Worm (Caenorhabditis elegans) whole organism, L2 larva: ENCODE measurements around the gene C30G7.5.

Experiments
- C34F6.9 ChIP-seq: fragments of 150-350 bp; optimal IDR thresholded peaks from 2 replicates; lab custom pipeline; 2014; ENCODE audit warnings: missing biosample characterization, missing genetic modification characterization
- F13H6.1 ChIP-seq: sonication (generic microtip); optimal IDR thresholded peaks from 2 replicates; lab custom pipeline; 2016; ENCODE audit warnings: missing genetic modification characterization, missing compliant biosample characterization
- Y55F3AM.14 ChIP-seq: fragments of 200-800 bp; sonication (Bioruptor generic); optimal IDR thresholded peaks from 2 replicates; lab custom pipeline; 2018; ENCODE audit warnings: mild to moderate bottlenecking, missing genetic modification characterization, missing compliant biosample characterization
- ZK546.5 ChIP-seq: sonication (generic microtip); optimal IDR thresholded peaks from 2 replicates; lab custom pipeline; 2017; ENCODE audit warnings: missing biosample characterization, missing genetic modification characterization
- alr-1 ChIP-seq: fragments of 150-350 bp; optimal IDR thresholded peaks from 2 replicates; lab custom pipeline; 2014; ENCODE audit warnings: missing biosample characterization, missing genetic modification characterization
- aly-2 ChIP-seq: fragments of 150-350 bp; optimal IDR thresholded peaks from 2 replicates; lab custom pipeline; 2014; ENCODE audit warnings: missing biosample characterization, missing genetic modification characterization
- ama-1 ChIP-seq: fragments of 150-350 bp; optimal IDR thresholded peaks from 2 replicates; lab custom pipeline; 2018; ENCODE audit warnings: inconsistent platforms
- blmp-1 ChIP-seq: sonication (generic microtip); optimal IDR thresholded peaks from 2 replicates; lab custom pipeline; 2017; ENCODE audit warnings: missing genetic modification characterization, mild to moderate bottlenecking, missing compliant biosample characterization, antibody characterized with exemption, moderate library complexity; ENCODE audit not compliant: insufficient read depth
- crh-2 ChIP-seq: sonication (generic microtip); optimal IDR thresholded peaks from 2 replicates; lab custom pipeline; 2017; ENCODE audit warnings: missing biosample characterization, missing genetic modification characterization
- egl-27 ChIP-seq: sonication (generic microtip); optimal IDR thresholded peaks from 3 replicates; lab custom pipeline; 2017; ENCODE audit warnings: missing biosample characterization, missing genetic modification reagents, missing genetic modification characterization
- elt-1 ChIP-seq: fragments of 150-350 bp; optimal IDR thresholded peaks from 2 replicates; lab custom pipeline; 2014; ENCODE audit warnings: missing biosample characterization, missing genetic modification characterization
- elt-3 ChIP-seq: sonication (generic microtip); optimal IDR thresholded peaks from 2 replicates; lab custom pipeline; 2017; ENCODE audit warnings: missing biosample characterization, missing genetic modification characterization
- lin-11 ChIP-seq: fragments of 150-350 bp; sonication (generic microtip); optimal IDR thresholded peaks from 2 replicates; lab custom pipeline; 2014; ENCODE audit warnings: missing biosample characterization, missing genetic modification characterization, inconsistent platforms, mixed read lengths
- lin-39 ChIP-seq: fragments of 150-350 bp; optimal IDR thresholded peaks from 2 replicates; lab custom pipeline; 2014; ENCODE audit warnings: missing biosample characterization, missing genetic modification reagents, missing genetic modification characterization
- lsy-2 ChIP-seq, 2 experiments: fragments of 150-350 bp in 1 of 2; sonication (generic microtip) in 1 of 2; optimal IDR thresholded peaks; 2 replicates each; lab custom pipeline; 2014 to 2017; ENCODE audit warnings: missing biosample characterization in 2 of 2, missing genetic modification characterization in 2 of 2
- mbf-1 ChIP-seq: sonication (generic microtip); optimal IDR thresholded peaks from 2 replicates; lab custom pipeline; 2017; ENCODE audit warnings: missing biosample characterization, missing genetic modification characterization
- mdl-1 ChIP-seq, 2 experiments: fragments of 150-350 bp in 1 of 2; sonication (generic microtip) in 1 of 2; optimal IDR thresholded peaks; 2 replicates each; lab custom pipeline; 2017; ENCODE audit warnings: missing biosample characterization in 2 of 2, missing genetic modification characterization in 2 of 2
- nhr-10 ChIP-seq: sonication (generic microtip); optimal IDR thresholded peaks from 2 replicates; lab custom pipeline; 2017; ENCODE audit warnings: missing biosample characterization, missing genetic modification characterization
- nhr-11 ChIP-seq: fragments of 150-350 bp; optimal IDR thresholded peaks from 2 replicates; lab custom pipeline; 2014; ENCODE audit warnings: missing biosample characterization, missing genetic modification characterization
- nhr-12 ChIP-seq: fragments of 150-350 bp; optimal IDR thresholded peaks from 2 replicates; lab custom pipeline; 2014; ENCODE audit warnings: missing biosample characterization, missing genetic modification characterization
- nhr-129 ChIP-seq: fragments of 150-350 bp; optimal IDR thresholded peaks from 2 replicates; lab custom pipeline; 2014; ENCODE audit warnings: missing biosample characterization, missing genetic modification characterization
- nhr-237 ChIP-seq: fragments of 150-350 bp; optimal IDR thresholded peaks from 2 replicates; lab custom pipeline; 2014; ENCODE audit warnings: missing biosample characterization, missing genetic modification characterization
- nhr-25 ChIP-seq: fragments of 150-350 bp; sonication (generic microtip); optimal IDR thresholded peaks from 3 replicates; lab custom pipeline; 2014; ENCODE audit warnings: missing biosample characterization, missing genetic modification characterization
- peb-1 ChIP-seq: fragments of 150-350 bp; optimal IDR thresholded peaks from 2 replicates; lab custom pipeline; 2014; ENCODE audit warnings: missing biosample characterization, missing genetic modification characterization
- sem-4 ChIP-seq: fragments of 150-350 bp; optimal IDR thresholded peaks from 2 replicates; lab custom pipeline; 2014; ENCODE audit warnings: missing biosample characterization, missing genetic modification reagents, missing genetic modification characterization
- sma-3 ChIP-seq: sonication (generic microtip); optimal IDR thresholded peaks from 2 replicates; lab custom pipeline; 2016; ENCODE audit warnings: missing genetic modification reagents, missing genetic modification characterization, missing compliant biosample characterization
- sma-9 ChIP-seq, 2 experiments: fragments of 150-350 bp in 1 of 2; sonication (generic microtip) in 1 of 2; optimal IDR thresholded peaks; 2 replicates each; lab custom pipeline; 2014 to 2016; ENCODE audit warnings: missing genetic modification characterization in 2 of 2, mild to moderate bottlenecking in 1 of 2, missing biosample characterization in 1 of 2, missing compliant biosample characterization in 1 of 2, missing genetic modification reagents in 1 of 2, moderate library complexity in 1 of 2
- snpc-4 ChIP-seq: fragments of 150-350 bp; optimal IDR thresholded peaks from 2 replicates; lab custom pipeline; 2014; ENCODE audit warnings: missing biosample characterization, missing genetic modification characterization
- unc-39 ChIP-seq: fragments of 150-350 bp; optimal IDR thresholded peaks from 2 replicates; lab custom pipeline; 2014; ENCODE audit warnings: missing biosample characterization, missing genetic modification characterization
- unc-55 ChIP-seq: fragments of 150-350 bp; sonication (generic microtip); optimal IDR thresholded peaks from 3 replicates; lab custom pipeline; 2014; ENCODE audit warnings: missing biosample characterization, missing genetic modification reagents, missing genetic modification characterization
- unc-62 ChIP-seq: fragments of 150-350 bp; optimal IDR thresholded peaks from 2 replicates; lab custom pipeline; 2014; ENCODE audit warnings: missing biosample characterization, missing genetic modification reagents, missing genetic modification characterization
- zag-1 ChIP-seq: fragments of 150-350 bp; optimal IDR thresholded peaks from 2 replicates; lab custom pipeline; 2014; ENCODE audit warnings: missing biosample characterization, missing genetic modification characterization
- ztf-11 ChIP-seq: sonication (generic microtip); optimal IDR thresholded peaks from 2 replicates; lab custom pipeline; 2017; ENCODE audit warnings: missing biosample characterization, missing genetic modification characterization
- ztf-4 ChIP-seq: fragments of 150-350 bp; optimal IDR thresholded peaks from 2 replicates; lab custom pipeline; 2014; ENCODE audit warnings: missing biosample characterization, missing genetic modification characterization

The C30G7.5 gene

ce11 chrV:14978205-14978751 lies 23.7 kb upstream of the C30G7.5 start, which contains the start of the genes grd-12 and F02D8.1:
Gene grd-12 (plus strand): TSS chrV:14978505.
Gene F02D8.1 (minus strand): TSS chrV:14978701.
- no peak for TF ChIP-seq alr-1
- no peak for TF ChIP-seq zag-1 (tag; lab: Kevin White, UChicago)
- no peak for TF ChIP-seq unc-39
- no peak for TF ChIP-seq sem-4 (tag; lab: Kevin White, UChicago)
- TF ChIP-seq peb-1 (tag; lab: Kevin White, UChicago): no peak
- no peak for TF ChIP-seq ztf-11 (tag; lab: Kevin White, UChicago)
- no peak for TF ChIP-seq ama-1
- TF ChIP-seq lin-39 (tag; lab: Kevin White, UChicago): no peak
- no peak for TF ChIP-seq unc-55 (GFP tag; lab: Kevin White, UChicago)
- TF ChIP-seq snpc-4 (tag; lab: Kevin White, UChicago): no peak
- TF ChIP-seq sma-9 (GFP tag; optimal IDR thresholded peaks at IDR 0.05; lab: Kevin White, UChicago): no peak
- TF ChIP-seq sma-9 (tag; optimal IDR thresholded peaks at IDR 0.05; lab: Kevin White, UChicago): no peak
- TF ChIP-seq mdl-1 (tag; optimal IDR thresholded peaks at IDR 0.05; lab: Kevin White, UChicago): no peak
- TF ChIP-seq nhr-10 (tag; lab: Kevin White, UChicago): no peak
- TF ChIP-seq F13H6.1 (tag; lab: Kevin White, UChicago): no peak
- no peak for TF ChIP-seq unc-62

ce11 chrV:14971136-14971535 lies 16.6 kb upstream of the C30G7.5 start, which contains the start of gene nlp-59:
Gene nlp-59 (plus strand): TSS chrV:14971436.
- no peak for TF ChIP-seq egl-27 (tag; lab: Kevin White, UChicago)
- TF ChIP-seq crh-2 (tag; lab: Kevin White, UChicago): no peak
- no peak for TF ChIP-seq elt-1 (tag; lab: Kevin White, UChicago)
- no peak for TF ChIP-seq C34F6.9 (tag; lab: Kevin White, UChicago)
- no peak for TF ChIP-seq ztf-4 (tag; lab: Kevin White, UChicago)
- TF ChIP-seq nhr-12 (tag; lab: Kevin White, UChicago): no peak
- no peak for TF ChIP-seq nhr-129 (tag; lab: Kevin White, UChicago)
- TF ChIP-seq elt-3: no peak

ce11 chrV:14955676-14956075 lies 1.1 kb upstream of the C30G7.5 start, which contains the start of gene F02D8.9:
Gene F02D8.9 (minus strand): TSS chrV:14955776.
- no peak for TF ChIP-seq unc-39
- no peak for TF ChIP-seq mdl-1 (tag; optimal IDR thresholded peaks at IDR 0.05; lab: Kevin White, UChicago)
- TF ChIP-seq nhr-25: no peak
- TF ChIP-seq unc-55 (GFP tag; lab: Kevin White, UChicago): no peak
- TF ChIP-seq lin-11: no peak
- no peak for TF ChIP-seq nhr-237 (tag; lab: Kevin White, UChicago)
- no peak for TF ChIP-seq alr-1
- no peak for TF ChIP-seq peb-1 (tag; lab: Kevin White, UChicago)
- no peak for TF ChIP-seq elt-1 (tag; lab: Kevin White, UChicago)
- no peak for TF ChIP-seq lsy-2 (tag; optimal IDR thresholded peaks at IDR 0.05; lab: Kevin White, UChicago)

- no peak for TF ChIP-seq ZK546.5 (tag; lab: Kevin White, UChicago)
- no peak for TF ChIP-seq Y55F3AM.14 (GFP tag; lab: Kevin White, UChicago)
- TF ChIP-seq F13H6.1 (tag; lab: Kevin White, UChicago): no peak
- TF ChIP-seq aly-2: no peak
- no peak for TF ChIP-seq sma-3
- TF ChIP-seq mdl-1 (tag; optimal IDR thresholded peaks at IDR 0.05; lab: Kevin White, UChicago): no peak
- TF ChIP-seq zag-1 (tag; lab: Kevin White, UChicago): no peak
- TF ChIP-seq mbf-1 (tag; lab: Kevin White, UChicago): no peak
- no peak for TF ChIP-seq unc-62
- TF ChIP-seq nhr-237 (tag; lab: Kevin White, UChicago): no peak
- TF ChIP-seq nhr-129 (tag; lab: Kevin White, UChicago): no peak
- no peak for TF ChIP-seq blmp-1 (tag; lab: Kevin White, UChicago)
- no peak for TF ChIP-seq nhr-25
- no peak for TF ChIP-seq ama-1
- no peak for TF ChIP-seq elt-1 (tag; lab: Kevin White, UChicago)
- TF ChIP-seq elt-3: no peak
These were observed 5.1 kb downstream of the C30G7.5 start, which contains the start of gene hil-1 for ce11 chrV:14949477-14949876. Gene hil-1 (plus strand): TSS chrV:14949777.

- TF ChIP-seq C34F6.9 (tag; lab: Kevin White, UChicago) (peak; percentile 49), F13H6.1 (tag; lab: Kevin White, UChicago) (no peak), nhr-129 (tag; lab: Kevin White, UChicago) (peak; percentile 83), ama-1 (peak; percentile 17), Y55F3AM.14 (GFP tag; lab: Kevin White, UChicago) (no peak), sma-9 (GFP tag; optimal IDR thresholded peaks at IDR 0.05; lab: Kevin White, UChicago) (no peak), sma-9 (tag; optimal IDR thresholded peaks at IDR 0.05; lab: Kevin White, UChicago) (no peak), nhr-11 (tag; lab: Kevin White, UChicago) (no peak), lin-11 (peak; percentile 43), zag-1 (tag; lab: Kevin White, UChicago) (no peak)
These were observed 6.0 kb downstream of the C30G7.5 start for ce11 chrV:14948566-14948965.
